Fruit fly (Drosophila melanogaster) whole organism, embryonic: ENCODE results near the gene CG14598.

Experiments
- B-H1 ChIP-seq: fragments of 200-800 bp; sonication (Bioruptor generic); IDR thresholded peaks from 3 replicates; pipeline ENCODE4 v1.3.6; 2022; ENCODE audit warnings: missing biosample characterization, missing genetic modification characterization
- CG10366 ChIP-seq: fragments of 200-800 bp; sonication (Bioruptor generic); IDR thresholded peaks from 2 replicates; pipeline ENCODE4 v1.3.6; 2022; ENCODE audit warnings: missing biosample characterization, missing genetic modification characterization
- CG10565 ChIP-seq: fragments of 200-800 bp; sonication (Bioruptor generic); optimal IDR thresholded peaks from 3 replicates; lab custom pipeline; 2016; ENCODE audit warnings: missing biosample characterization, mild to moderate bottlenecking, missing genetic modification characterization
- CG11504 ChIP-seq: fragments of 200-800 bp; sonication (Bioruptor generic); optimal IDR thresholded peaks from 3 replicates; lab custom pipeline; 2019; ENCODE audit warnings: missing biosample characterization, mild to moderate bottlenecking, missing genetic modification characterization, moderate library complexity
- CG12219 ChIP-seq: fragments of 200-800 bp; sonication (Bioruptor generic); optimal IDR thresholded peaks from 3 replicates; lab custom pipeline; 2018; ENCODE audit warnings: missing biosample characterization, mild to moderate bottlenecking, missing genetic modification characterization
- CG12744 ChIP-seq: fragments of 200-800 bp; sonication (Bioruptor generic); optimal IDR thresholded peaks from 2 replicates; lab custom pipeline; 2016; ENCODE audit warnings: missing biosample characterization, missing genetic modification characterization
- CG15269 ChIP-seq: fragments of 200-800 bp; sonication (Bioruptor generic); optimal IDR thresholded peaks from 2 replicates; lab custom pipeline; 2018; ENCODE audit warnings: missing biosample characterization, mild to moderate bottlenecking, missing genetic modification characterization, moderate library complexity
- CG1792 ChIP-seq: fragments of 200-800 bp; sonication (Bioruptor generic); optimal IDR thresholded peaks from 2 replicates; lab custom pipeline; 2016; ENCODE audit warnings: missing biosample characterization, missing genetic modification characterization
- CG2712 ChIP-seq: fragments of 200-800 bp; optimal IDR thresholded peaks from 3 replicates; lab custom pipeline; 2019; ENCODE audit warnings: missing biosample characterization, mild to moderate bottlenecking, missing genetic modification characterization, moderate library complexity
- CG33213 ChIP-seq: fragments of 200-800 bp; sonication (Bioruptor generic); optimal IDR thresholded peaks from 3 replicates; lab custom pipeline; 2016; ENCODE audit warnings: missing biosample characterization, missing genetic modification characterization
- CG33557 ChIP-seq: fragments of 200-800 bp; sonication (Bioruptor generic); optimal IDR thresholded peaks from 2 replicates; lab custom pipeline; 2019; ENCODE audit warnings: missing biosample characterization, mild to moderate bottlenecking, missing genetic modification characterization, moderate library complexity
- CG4282 ChIP-seq: fragments of 200-800 bp; sonication (Bioruptor generic); optimal IDR thresholded peaks from 2 replicates; lab custom pipeline; 2016; ENCODE audit warnings: missing biosample characterization, missing genetic modification characterization
- CG4820 ChIP-seq: fragments of 200-800 bp; sonication (Bioruptor generic); optimal IDR thresholded peaks from 3 replicates; lab custom pipeline; 2016; ENCODE audit warnings: missing biosample characterization, missing genetic modification characterization
- CG8478 ChIP-seq: fragments of >200 bp; optimal IDR thresholded peaks from 2 replicates; lab custom pipeline; 2018
- Chrac-16 ChIP-seq: fragments of 200-800 bp; sonication (Bioruptor generic); optimal IDR thresholded peaks from 3 replicates; lab custom pipeline; 2016; ENCODE audit warnings: missing biosample characterization, missing genetic modification characterization
- D ChIP-seq, 2 experiments: fragments of 200-800 bp in 1 of 2; fragments of >200 bp in 1 of 2; sonication (Bioruptor generic) in 1 of 2; optimal IDR thresholded peaks; 2 replicates in 1 of 2; 3 replicates in 1 of 2; lab custom pipeline; 2017; ENCODE audit warnings: mild to moderate bottlenecking in 1 of 2, missing biosample characterization in 1 of 2, missing genetic modification characterization in 1 of 2, missing genetic modification reagents in 1 of 2
- D19A ChIP-seq: fragments of 200-800 bp; optimal IDR thresholded peaks from 3 replicates; lab custom pipeline; 2019; ENCODE audit warnings: missing biosample characterization, mild to moderate bottlenecking, missing genetic modification characterization, moderate library complexity
- Dbx ChIP-seq: fragments of 200-800 bp; sonication (Bioruptor generic); IDR thresholded peaks from 3 replicates; pipeline ENCODE4 v1.3.6; 2022; ENCODE audit warnings: missing biosample characterization, missing genetic modification characterization
- Dek ChIP-seq: fragments of 200-800 bp; sonication (Bioruptor generic); optimal IDR thresholded peaks from 3 replicates; lab custom pipeline; 2019; ENCODE audit warnings: missing biosample characterization, mild to moderate bottlenecking, missing genetic modification characterization, moderate library complexity
- E2f1 ChIP-seq: fragments of 200-800 bp; sonication (Bioruptor generic); IDR thresholded peaks from 2 replicates; pipeline ENCODE4 v1.3.6; 2022; ENCODE audit warnings: missing biosample characterization, missing genetic modification characterization
- Gsc ChIP-seq: fragments of 200-800 bp; sonication (Bioruptor generic); IDR thresholded peaks from 2 replicates; pipeline ENCODE4 v1.3.6; 2022; ENCODE audit warnings: missing biosample characterization, missing genetic modification characterization
- Hmx ChIP-seq: fragments of 200-800 bp; sonication (Bioruptor generic); optimal IDR thresholded peaks from 2 replicates; lab custom pipeline; 2016; ENCODE audit warnings: missing biosample characterization, missing genetic modification characterization
- Lim3 ChIP-seq: fragments of 200-800 bp; sonication (Bioruptor generic); IDR thresholded peaks from 2 replicates; pipeline ENCODE4 v1.3.6; 2022; ENCODE audit warnings: missing biosample characterization, missing genetic modification characterization
- MESR4 ChIP-seq: fragments of 200-800 bp; sonication (Bioruptor generic); optimal IDR thresholded peaks from 2 replicates; lab custom pipeline; 2018; ENCODE audit warnings: missing biosample characterization, mild to moderate bottlenecking, missing genetic modification characterization, moderate library complexity
- PHDP ChIP-seq: fragments of 200-800 bp; sonication (Bioruptor generic); optimal IDR thresholded peaks from 3 replicates; lab custom pipeline; 2018; ENCODE audit warnings: missing biosample characterization, mild to moderate bottlenecking, missing genetic modification characterization, moderate library complexity
- Sin3A ChIP-seq: fragments of >200 bp; optimal IDR thresholded peaks from 2 replicates; lab custom pipeline; 2018
- Six4 ChIP-seq: fragments of 200-800 bp; sonication (Bioruptor generic); optimal IDR thresholded peaks from 2 replicates; lab custom pipeline; 2016; ENCODE audit warnings: missing biosample characterization, missing genetic modification characterization
- Taf1 ChIP-seq: fragments of 200-800 bp; sonication (Bioruptor generic); IDR thresholded peaks from 2 replicates; pipeline ENCODE4 v1.3.6; 2022; ENCODE audit warnings: missing biosample characterization, missing genetic modification characterization
- bab2 ChIP-seq: fragments of 200-800 bp; sonication (Bioruptor generic); optimal IDR thresholded peaks from 2 replicates; lab custom pipeline; 2016; ENCODE audit warnings: missing biosample characterization, missing genetic modification characterization
- btn ChIP-seq: fragments of 200-800 bp; sonication (Bioruptor generic); optimal IDR thresholded peaks from 2 replicates; lab custom pipeline; 2016; ENCODE audit warnings: missing biosample characterization, missing genetic modification characterization
- cad ChIP-seq: fragments of >200 bp; optimal IDR thresholded peaks from 2 replicates; lab custom pipeline; 2017; ENCODE audit warnings: missing biosample characterization, missing genetic modification characterization
- dysf ChIP-seq: fragments of 200-800 bp; sonication (Bioruptor generic); IDR thresholded peaks from 3 replicates; pipeline ENCODE4 v1.3.6; 2022; ENCODE audit warnings: missing biosample characterization, missing genetic modification characterization
- fru ChIP-seq: fragments of >200 bp; optimal IDR thresholded peaks from 2 replicates; lab custom pipeline; 2017
- gsb-n ChIP-seq: fragments of 200-800 bp; sonication (Bioruptor generic); optimal IDR thresholded peaks from 3 replicates; lab custom pipeline; 2018; ENCODE audit warnings: missing biosample characterization, mild to moderate bottlenecking, missing genetic modification characterization
- insv ChIP-seq, 2 experiments: fragments of 200-800 bp; sonication (Bioruptor generic); optimal IDR thresholded peaks; 3 replicates each; lab custom pipeline; 2016 to 2018; ENCODE audit warnings: missing biosample characterization in 2 of 2, missing genetic modification characterization in 2 of 2
- kay ChIP-seq: fragments of 200-800 bp; sonication (Bioruptor generic); optimal IDR thresholded peaks from 2 replicates; lab custom pipeline; 2016; ENCODE audit warnings: missing biosample characterization, missing genetic modification characterization
- lola ChIP-seq, 3 experiments: fragments of >200 bp in 2 of 3; fragments of 200-800 bp in 1 of 3; sonication (Bioruptor generic) in 1 of 3; optimal IDR thresholded peaks; 2 replicates each; lab custom pipeline; 2017 to 2019; ENCODE audit warnings: missing biosample characterization in 3 of 3, missing genetic modification characterization in 3 of 3, mild to moderate bottlenecking in 1 of 3, moderate library complexity in 1 of 3
- nerfin-1 ChIP-seq: fragments of 200-800 bp; sonication (Bioruptor generic); optimal IDR thresholded peaks from 3 replicates; lab custom pipeline; 2019; ENCODE audit warnings: missing biosample characterization, mild to moderate bottlenecking, missing genetic modification characterization, moderate library complexity
- otp ChIP-seq: fragments of 200-800 bp; sonication (Bioruptor generic); IDR thresholded peaks from 3 replicates; pipeline ENCODE4, ENCODE4 v1.3.6; 2022; ENCODE audit warnings: missing biosample characterization, missing genetic modification characterization
- pb ChIP-seq: fragments of 200-800 bp; sonication (Bioruptor generic); optimal IDR thresholded peaks from 3 replicates; lab custom pipeline; 2016; ENCODE audit warnings: missing biosample characterization, missing genetic modification characterization
- pum ChIP-seq: fragments of 200-800 bp; sonication (Bioruptor generic); optimal IDR thresholded peaks from 2 replicates; lab custom pipeline; 2016; ENCODE audit warnings: missing biosample characterization, missing genetic modification characterization
- pzg ChIP-seq: fragments of 200-800 bp; sonication (Bioruptor generic); optimal IDR thresholded peaks from 3 replicates; lab custom pipeline; 2018; ENCODE audit warnings: missing biosample characterization, mild to moderate bottlenecking, missing genetic modification characterization, moderate library complexity
- schlank ChIP-seq: fragments of 200-800 bp; sonication (Bioruptor generic); optimal IDR thresholded peaks from 2 replicates; lab custom pipeline; 2018; ENCODE audit warnings: missing biosample characterization, mild to moderate bottlenecking, missing genetic modification characterization
- sens ChIP-seq: fragments of 200-800 bp; sonication (Bioruptor generic); peaks from one replicate; lab custom pipeline; 2016; ENCODE audit warnings: missing biosample characterization, missing genetic modification characterization
- slou ChIP-seq: fragments of 200-800 bp; sonication (Bioruptor generic); optimal IDR thresholded peaks from 3 replicates; lab custom pipeline; 2016; ENCODE audit warnings: missing biosample characterization, missing genetic modification characterization
- so ChIP-seq: fragments of 200-800 bp; sonication (Bioruptor generic); IDR thresholded peaks from 3 replicates; pipeline ENCODE4 v1.3.6; 2022; ENCODE audit warnings: missing biosample characterization, missing genetic modification characterization
- sob ChIP-seq: fragments of 200-800 bp; sonication (Bioruptor generic); IDR thresholded peaks from 2 replicates; pipeline ENCODE4 v1.3.6; 2022; ENCODE audit warnings: missing biosample characterization, missing genetic modification characterization
- ssp ChIP-seq: fragments of 200-800 bp; sonication (Bioruptor generic); IDR thresholded peaks from 2 replicates; pipeline ENCODE4 v1.3.6; 2022; ENCODE audit warnings: missing biosample characterization, missing genetic modification characterization
- tap ChIP-seq: fragments of 200-800 bp; optimal IDR thresholded peaks from 3 replicates; lab custom pipeline; 2019; ENCODE audit warnings: missing biosample characterization, mild to moderate bottlenecking, missing genetic modification characterization, moderate library complexity
- tio ChIP-seq: fragments of 200-800 bp; sonication (Bioruptor generic); optimal IDR thresholded peaks from 2 replicates; lab custom pipeline; 2017; ENCODE audit warnings: missing biosample characterization, missing genetic modification characterization, inconsistent platforms
- vnd ChIP-seq: fragments of 200-800 bp; sonication (Bioruptor generic); IDR thresholded peaks from 3 replicates; pipeline ENCODE4 v1.3.6; 2022; ENCODE audit warnings: missing biosample characterization, missing genetic modification characterization; ENCODE audit not compliant: partially characterized antibody
- zfh2 ChIP-seq: fragments of 200-800 bp; sonication (Bioruptor generic); optimal IDR thresholded peaks from 2 replicates; lab custom pipeline; 2016; ENCODE audit warnings: missing biosample characterization, missing genetic modification characterization

The CG14598 gene

DNA sequence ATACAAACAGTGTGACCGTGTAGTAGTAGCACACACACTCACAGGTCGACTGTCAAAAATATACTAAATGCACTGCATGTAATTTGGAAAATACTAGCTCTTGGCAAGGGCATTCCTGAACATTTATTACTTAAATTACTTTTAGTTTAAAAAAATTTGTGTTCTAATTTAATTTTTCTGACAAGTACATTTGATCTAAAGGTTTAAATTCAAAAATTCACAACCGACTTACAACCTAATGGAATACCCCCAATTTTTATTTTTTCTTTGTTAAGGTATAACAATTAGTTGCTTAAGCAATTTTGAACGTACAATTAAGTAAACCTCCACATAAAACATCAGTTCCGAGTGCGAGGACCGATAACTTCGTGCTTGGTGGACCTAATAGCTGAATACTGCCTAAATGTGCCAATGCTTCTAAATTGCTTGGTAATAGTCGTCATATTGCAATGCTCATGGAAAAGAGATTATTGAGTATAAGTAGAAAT is 34.3 kb downstream of the CG14598 start, which contains the start of gene CG1142 (continued):
- TF ChIP-seq CG33213 (peak; percentile 93), PHDP (tag; lab: Kevin White, UChicago) (peak; percentile 99), fru (no peak), so (GFP tag; lab: Robert Waterston, UW) (peak; percentile 99), CG33557 (GFP tag; lab: Kevin White, UChicago) (peak; percentile 99), sob (GFP tag; lab: Robert Waterston, UW) (peak; percentile 96), kay (GFP tag; lab: Kevin White, UChicago) (peak; percentile 95), E2f1 (GFP tag; lab: Robert Waterston, UW) (peak; percentile 98), Lim3 (GFP tag; lab: Robert Waterston, UW) (peak; percentile 88), CG15269 (tag; lab: Kevin White, UChicago) (peak; percentile 99), Hmx (peak; percentile 92), slou (peak; percentile 96), pum (GFP tag; lab: Kevin White, UChicago) (peak; percentile 94), cad (GFP tag; lab: Kevin White, UChicago) (no peak), ssp (GFP tag; lab: Robert Waterston, UW) (peak; percentile 93), insv (GFP tag; optimal IDR thresholded peaks at IDR 0.05; lab: Kevin White, UChicago) (peak in 1 of 2 experiments; percentile 74), CG10565 (peak; percentile 95), Dek (tag; lab: Kevin White, UChicago) (peak; percentile 99), gsb-n (tag; lab: Kevin White, UChicago) (peak; percentile 99), otp (GFP tag; lab: Robert Waterston, UW) (peak; percentile 99), CG4820 (GFP tag; lab: Kevin White, UChicago) (peak; percentile 98), CG8478 (no peak), CG10366 (peak; percentile 98), pzg (GFP tag; lab: Kevin White, UChicago) (peak; percentile 65), sens (GFP tag; lab: Kevin White, UChicago) (peak; percentile 100), Chrac-16 (GFP tag; lab: Kevin White, UChicago) (peak; percentile 97), schlank (peak; percentile 95), lola (GFP tag; optimal IDR thresholded peaks at IDR 0.05; lab: Kevin White, UChicago) (peak in 1 of 3 experiments; percentile 99), Dbx (GFP tag; lab: Robert Waterston, UW) (peak; percentile 98), CG4282 (GFP tag; lab: Kevin White, UChicago) (peak; percentile 66), CG12744 (peak; percentile 97), bab2 (GFP tag; lab: Kevin White, UChicago) (peak; percentile 97)

DNA sequence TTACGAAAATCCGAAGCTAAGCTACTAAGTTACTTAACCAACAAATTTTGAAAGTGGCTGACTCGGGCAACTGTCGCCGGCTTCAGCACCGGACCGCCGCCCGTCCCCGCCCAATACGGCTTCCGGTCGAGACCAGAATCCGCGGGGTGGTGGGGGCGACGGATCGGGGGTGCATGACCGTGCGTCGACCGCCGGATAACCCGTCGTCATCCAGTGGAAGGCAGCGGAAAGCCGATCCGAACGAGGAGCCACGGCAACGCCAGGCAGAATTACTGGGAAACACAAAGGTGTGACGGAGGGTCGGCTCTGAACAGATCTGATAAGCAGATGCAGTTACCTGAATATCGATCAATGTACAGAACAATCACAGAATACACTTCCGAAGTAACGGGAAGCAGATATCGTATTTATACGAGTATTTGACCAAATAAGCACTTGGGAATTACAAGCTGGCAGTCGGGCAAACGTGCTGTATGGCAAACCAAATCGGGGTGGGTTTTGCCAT is 35.1 kb downstream of the CG14598 start:
- TF ChIP-seq nerfin-1: peak; percentile 73
- peak; percentile 57 for TF ChIP-seq D19A
- no peak for TF ChIP-seq Gsc
- no peak for TF ChIP-seq tio (GFP tag; lab: Kevin White, UChicago)
- no peak for TF ChIP-seq D (optimal IDR thresholded peaks at IDR 0.05; lab: Kevin White, UChicago)
- TF ChIP-seq D (GFP tag; optimal IDR thresholded peaks at IDR 0.05; lab: Kevin White, UChicago): peak; percentile 36
- no peak for TF ChIP-seq CG1792 (GFP tag; lab: Kevin White, UChicago)
- no peak for TF ChIP-seq Six4 (GFP tag; lab: Kevin White, UChicago)
- TF ChIP-seq B-H1 (GFP tag; lab: Robert Waterston, UW): peak; percentile 14; the same call in 1 of the 3 replicates
- TF ChIP-seq zfh2: no peak
- peak; percentile 68 for TF ChIP-seq pb (GFP tag; lab: Kevin White, UChicago)
- peak; percentile 54; the same call in 2 of the 3 replicates for TF ChIP-seq dysf (GFP tag; lab: Robert Waterston, UW)
- TF ChIP-seq vnd (GFP tag; lab: Robert Waterston, UW): peak; percentile 96
- TF ChIP-seq CG2712 (tag; lab: Kevin White, UChicago): peak; percentile 62
- TF ChIP-seq tap: peak; percentile 65
- TF ChIP-seq Taf1 (GFP tag; lab: Robert Waterston, UW): 0 out of 2 replicates have a peak, but pooled peaks have one; percentile 30
- peak; percentile 55 for TF ChIP-seq btn (GFP tag; lab: Kevin White, UChicago)
- TF ChIP-seq CG11504 (tag; lab: Kevin White, UChicago): peak; percentile 32
- no peak for TF ChIP-seq Sin3A (lab: Kevin White, UChicago)
- peak; percentile 43 for TF ChIP-seq MESR4 (GFP tag; lab: Kevin White, UChicago)
- peak; percentile 81 for TF ChIP-seq CG12219 (GFP tag; lab: Kevin White, UChicago)
- peak; percentile 64 for TF ChIP-seq CG33557 (GFP tag; lab: Kevin White, UChicago)
